Worm (Caenorhabditis elegans) whole organism, young adult: ENCODE measurements around the gene otpl-8.
A peak's percentile ranks its signal among the peaks of the same experiment; 100 is the strongest.

Experiments
- B0336.3 ChIP-seq: fragments of 200-800 bp; sonication (Bioruptor generic); IDR thresholded peaks from 2 replicates; pipeline ENCODE4 v1.3.6; 2022; ENCODE audit warnings: missing genetic modification characterization, missing compliant biosample characterization
- C06A6.2 ChIP-seq: fragments of 200-800 bp; sonication (Bioruptor generic); conservative IDR thresholded peaks from 2 replicates; pipeline ENCODE4 v1.3.6; 2022; ENCODE audit warnings: missing genetic modification characterization, missing compliant biosample characterization
- D2030.7 ChIP-seq: fragments of 200-800 bp; sonication (Bioruptor generic); IDR thresholded peaks from 2 replicates; pipeline ENCODE4 v1.3.6; 2022; ENCODE audit warnings: missing genetic modification reagents, missing genetic modification characterization, missing compliant biosample characterization
- F22D6.2 ChIP-seq: sonication (generic microtip); optimal IDR thresholded peaks from 2 replicates; lab custom pipeline; 2016; ENCODE audit warnings: mild to moderate bottlenecking, missing genetic modification characterization, missing compliant biosample characterization
- F39B2.1 ChIP-seq: fragments of 200-800 bp; sonication (Bioruptor generic); IDR thresholded peaks from 2 replicates; pipeline ENCODE4 v1.3.6; 2022; ENCODE audit warnings: missing genetic modification reagents, missing genetic modification characterization, missing compliant biosample characterization
- F49E8.2 ChIP-seq: sonication (generic microtip); optimal IDR thresholded peaks from 3 replicates; lab custom pipeline; 2017; ENCODE audit warnings: missing genetic modification characterization, mild to moderate bottlenecking, missing compliant biosample characterization, antibody characterized with exemption, moderate library complexity; ENCODE audit not compliant: insufficient read depth
- Y53G8AR.9 ChIP-seq: fragments of 200-800 bp; sonication (Bioruptor generic); conservative IDR thresholded peaks from 2 replicates; pipeline ENCODE4 v1.3.6; 2022; ENCODE audit warnings: missing genetic modification reagents, missing genetic modification characterization, missing compliant biosample characterization
- Y95B8A.8 ChIP-seq: fragments of 200-800 bp; sonication (Bioruptor generic); IDR thresholded peaks from 2 replicates; pipeline ENCODE4 v1.3.6; 2022; ENCODE audit warnings: missing genetic modification reagents, missing genetic modification characterization, missing compliant biosample characterization
- ZK185.1 ChIP-seq: sonication (generic microtip); optimal IDR thresholded peaks from 2 replicates; lab custom pipeline; 2016; ENCODE audit warnings: mild to moderate bottlenecking, missing genetic modification characterization, missing compliant biosample characterization; ENCODE audit not compliant: poor library complexity, severe bottlenecking
- ama-1 ChIP-seq, 3 experiments: fragments of 150-350 bp in 1 of 3; sonication (generic microtip) in 2 of 3; optimal IDR thresholded peaks; 2 replicates each; lab custom pipeline; 2014 to 2018; ENCODE audit warnings: missing biosample characterization in 2 of 3, missing genetic modification characterization in 2 of 3, missing genetic modification reagents in 2 of 3
- aptf-2 ChIP-seq: fragments of 200-800 bp; sonication (Bioruptor generic); conservative IDR thresholded peaks from 2 replicates; pipeline ENCODE4 v1.3.6; 2022; ENCODE audit warnings: missing genetic modification reagents, missing genetic modification characterization, missing compliant biosample characterization
- aptf-3 ChIP-seq: fragments of 200-800 bp; sonication (Bioruptor generic); IDR thresholded peaks from 2 replicates; pipeline ENCODE4 v1.3.6; 2022; ENCODE audit warnings: missing genetic modification characterization, missing compliant biosample characterization
- atf-7 ChIP-seq: sonication (generic microtip); optimal IDR thresholded peaks from 2 replicates; lab custom pipeline; 2017; ENCODE audit warnings: mild to moderate bottlenecking, missing genetic modification characterization, missing compliant biosample characterization
- ceh-79 ChIP-seq: sonication (generic microtip); optimal IDR thresholded peaks from 2 replicates; lab custom pipeline; 2017; ENCODE audit warnings: mild to moderate bottlenecking, missing genetic modification characterization, missing compliant biosample characterization
- ceh-91 ChIP-seq: fragments of 200-800 bp; sonication (Bioruptor generic); IDR thresholded peaks from 2 replicates; pipeline ENCODE4 v1.3.6; 2022; ENCODE audit warnings: missing genetic modification reagents, missing genetic modification characterization, missing compliant biosample characterization
- dox-1 ChIP-seq: fragments of 200-800 bp; sonication (Bioruptor generic); IDR thresholded peaks from 2 replicates; pipeline ENCODE4 v1.3.6; 2022; ENCODE audit warnings: missing genetic modification reagents, missing genetic modification characterization, missing compliant biosample characterization
- dpl-1 ChIP-seq: fragments of 150-350 bp; optimal IDR thresholded peaks from 2 replicates; lab custom pipeline; 2014; ENCODE audit warnings: missing biosample characterization, missing genetic modification reagents, missing genetic modification characterization
- efl-1 ChIP-seq: fragments of 150-350 bp; optimal IDR thresholded peaks from 2 replicates; lab custom pipeline; 2014; ENCODE audit warnings: missing biosample characterization, missing genetic modification reagents, missing genetic modification characterization
- egl-18 ChIP-seq: fragments of 200-800 bp; sonication (Bioruptor generic); IDR thresholded peaks from 2 replicates; pipeline ENCODE4 v1.3.6; 2022; ENCODE audit warnings: missing genetic modification reagents, missing genetic modification characterization, missing compliant biosample characterization
- egrh-3 ChIP-seq: fragments of 200-800 bp; sonication (Bioruptor generic); IDR thresholded peaks from 2 replicates; pipeline ENCODE4 v1.3.6; 2022; ENCODE audit warnings: missing genetic modification reagents, missing genetic modification characterization, missing compliant biosample characterization
- hmg-1.2 ChIP-seq: fragments of 200-800 bp; sonication (Bioruptor generic); IDR thresholded peaks from 2 replicates; pipeline ENCODE4 v1.3.6; 2022; ENCODE audit warnings: missing genetic modification reagents, missing genetic modification characterization, missing compliant biosample characterization
- hmg-20 ChIP-seq: fragments of 200-800 bp; sonication (Bioruptor generic); IDR thresholded peaks from 2 replicates; pipeline ENCODE4 v1.3.6; 2022; ENCODE audit warnings: missing genetic modification reagents, missing genetic modification characterization, missing compliant biosample characterization
- hrde-1 ChIP-seq: sonication (generic microtip); optimal IDR thresholded peaks from 2 replicates; lab custom pipeline; 2016; ENCODE audit warnings: missing genetic modification characterization, mild to moderate bottlenecking, missing compliant biosample characterization, moderate library complexity, missing genotype, missing genetic modification reagents, borderline replicate concordance
- madf-10 ChIP-seq: sonication (generic microtip); optimal IDR thresholded peaks from 2 replicates; lab custom pipeline; 2016; ENCODE audit warnings: mild to moderate bottlenecking, missing genetic modification characterization, missing compliant biosample characterization
- madf-6 ChIP-seq: fragments of 200-800 bp; sonication (Bioruptor generic); IDR thresholded peaks from 2 replicates; pipeline ENCODE4 v1.3.6; 2022; ENCODE audit warnings: missing genetic modification reagents, missing genetic modification characterization, missing compliant biosample characterization
- madf-8 ChIP-seq: fragments of 200-800 bp; sonication (Bioruptor generic); conservative IDR thresholded peaks from 2 replicates; pipeline ENCODE4 v1.3.6; 2022; ENCODE audit warnings: missing genetic modification reagents, missing genetic modification characterization, missing compliant biosample characterization
- nfya-1 ChIP-seq: sonication (generic microtip); optimal IDR thresholded peaks from 2 replicates; lab custom pipeline; 2017; ENCODE audit warnings: antibody characterized with exemption, missing compliant biosample characterization, missing genetic modification characterization, borderline replicate concordance; ENCODE audit not compliant: insufficient read depth
- nfya-2 ChIP-seq: fragments of 200-800 bp; sonication (Bioruptor generic); IDR thresholded peaks from 2 replicates; pipeline ENCODE4 v1.3.6; 2022; ENCODE audit warnings: missing genetic modification reagents, missing genetic modification characterization, missing compliant biosample characterization
- nhr-179 ChIP-seq: sonication (generic microtip); optimal IDR thresholded peaks from 2 replicates; lab custom pipeline; 2016; ENCODE audit warnings: mild to moderate bottlenecking, missing genetic modification characterization, missing compliant biosample characterization
- snpc-1.1 ChIP-seq: sonication (generic microtip); optimal IDR thresholded peaks from 2 replicates; lab custom pipeline; 2017; ENCODE audit warnings: missing genetic modification characterization, mild to moderate bottlenecking, missing compliant biosample characterization, antibody characterized with exemption, moderate library complexity, missing genotype, missing genetic modification reagents; ENCODE audit not compliant: insufficient read depth
- sptf-2 ChIP-seq: fragments of 200-800 bp; sonication (Bioruptor generic); optimal IDR thresholded peaks from 2 replicates; lab custom pipeline; 2018; ENCODE audit warnings: mild to moderate bottlenecking, missing genetic modification characterization, missing compliant biosample characterization
- tbx-9 ChIP-seq: sonication (generic microtip); optimal IDR thresholded peaks from 2 replicates; lab custom pipeline; 2016; ENCODE audit warnings: borderline replicate concordance, missing genetic modification characterization, inconsistent platforms, missing compliant biosample characterization
- xnd-1 ChIP-seq: sonication (generic microtip); optimal IDR thresholded peaks from 2 replicates; lab custom pipeline; 2016; ENCODE audit warnings: missing genotype, missing genetic modification reagents, missing genetic modification characterization, missing compliant biosample characterization

Gene otpl-8

ce11 chrX:12285496-12285895 is 14.8 kb upstream of the otpl-8 start, which contains the start of gene lips-2:
lips-2 (plus strand) TSS chrX:12285796.
- TF ChIP-seq nfya-2 (no peak), ZK185.1 (tag; lab: Kevin White, UChicago) (no peak), egl-18 (GFP tag; lab: Robert Waterston, UW) (no peak), ceh-91 (GFP tag; lab: Robert Waterston, UW) (no peak), F49E8.2 (tag; lab: Kevin White, UChicago) (no peak), F22D6.2 (no peak), Y53G8AR.9 (GFP tag; lab: Robert Waterston, UW) (no peak), madf-10 (tag; lab: Kevin White, UChicago) (no peak), aptf-3 (GFP tag; lab: Robert Waterston, UW) (no peak), atf-7 (tag; lab: Kevin White, UChicago) (no peak), dpl-1 (GFP tag; lab: Kevin White, UChicago) (no peak), nfya-1 (no peak), nhr-179 (no peak)
- TF ChIP-seq, all 124 proteins: peak for 0

- TF ChIP-seq D2030.7 (GFP tag; lab: Robert Waterston, UW) (no peak), dpl-1 (GFP tag; lab: Kevin White, UChicago) (no peak), Y53G8AR.9 (GFP tag; lab: Robert Waterston, UW) (no peak), hrde-1 (no peak), ceh-79 (tag; lab: Kevin White, UChicago) (no peak), aptf-2 (GFP tag; lab: Robert Waterston, UW) (no peak), B0336.3 (no peak), sptf-2 (GFP tag; lab: Kevin White, UChicago) (no peak), Y95B8A.8 (GFP tag; lab: Robert Waterston, UW) (no peak), ama-1 (optimal IDR thresholded peaks at IDR 0.05; lab: Kevin White, UChicago) (no peak), ama-1 (GFP tag; optimal IDR thresholded peaks at IDR 0.05; lab: Kevin White, UChicago) (no peak), C06A6.2 (no peak)
Measured at ce11 chrX:12284161-12284560, 13.4 kb upstream of the otpl-8 start.

- TF ChIP-seq F39B2.1 (GFP tag; lab: Robert Waterston, UW) (no peak), tbx-9 (tag; lab: Kevin White, UChicago) (no peak), madf-8 (GFP tag; lab: Robert Waterston, UW) (peak; percentile 64), egrh-3 (GFP tag; lab: Robert Waterston, UW) (peak; percentile 54; the same call in 1 of the 2 replicates), hmg-20 (GFP tag; lab: Robert Waterston, UW) (no peak), madf-6 (GFP tag; lab: Robert Waterston, UW) (peak; percentile 83), snpc-1.1 (tag; lab: Kevin White, UChicago) (no peak), dpl-1 (GFP tag; lab: Kevin White, UChicago) (peak; percentile 26), hmg-1.2 (GFP tag; lab: Robert Waterston, UW) (peak; percentile 43; the same call in 1 of the 2 replicates), xnd-1 (tag; lab: Kevin White, UChicago) (peak; percentile 51), aptf-3 (GFP tag; lab: Robert Waterston, UW) (no peak), aptf-2 (GFP tag; lab: Robert Waterston, UW) (peak; percentile 49; the same call in 1 of the 2 replicates), efl-1 (GFP tag; lab: Kevin White, UChicago) (peak; percentile 78), dox-1 (GFP tag; lab: Robert Waterston, UW) (peak; percentile 5; the same call in 1 of the 2 replicates), Y53G8AR.9 (GFP tag; lab: Robert Waterston, UW) (no peak)
Measured at ce11 chrX:12282911-12283310, 12.2 kb upstream of the otpl-8 start, which contains the start of gene C04B4.2. C04B4.2 (plus strand) TSS chrX:12283281.
